Fruit fly (Drosophila melanogaster): ENCODE results near the gene Reph.

Reph gene

DNA sequence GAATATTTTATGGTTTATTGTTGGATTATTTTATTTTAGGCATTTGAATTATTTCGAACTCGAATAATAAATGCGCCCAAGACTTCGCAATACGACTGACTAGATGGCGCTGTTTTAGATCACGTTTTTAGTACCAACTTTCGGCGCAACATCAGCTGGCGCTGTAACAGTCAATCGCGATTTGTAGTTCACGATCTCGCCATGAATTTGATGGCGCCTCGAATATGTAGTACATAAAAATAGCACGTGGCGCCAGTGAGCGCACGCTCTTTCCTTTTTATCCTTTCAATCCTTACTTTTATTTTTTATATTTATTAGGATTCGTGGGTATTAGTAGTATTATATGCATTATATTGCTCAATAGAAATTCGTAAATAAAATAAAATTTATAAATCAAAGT, 17.1 kb upstream of the Reph start (continued):
- peak; percentile 70; the same call in 1 of the 2 replicates for TF ChIP-seq CG42726 (GFP tag; IDR thresholded peaks at IDR 0.05; ENCODE audit: partially characterized antibody)
- peak; percentile 41 for TF ChIP-seq kay (GFP tag; optimal IDR thresholded peaks at IDR 0.05)
- TF ChIP-seq CG11695 (GFP tag; IDR thresholded peaks at IDR 0.05) = peak; percentile 30; the same call in 1 of the 3 replicates
- TF ChIP-seq trh (GFP tag; optimal IDR thresholded peaks at IDR 0.05) = peak; percentile 62
- peak in 1 of 2 experiments; percentile 78 for TF ChIP-seq bsh (GFP tag; optimal IDR thresholded peaks at IDR 0.05)
- peak; percentile 88 for TF ChIP-seq CG2199 (GFP tag; IDR thresholded peaks at IDR 0.05)
- TF ChIP-seq Vsx1 (GFP tag; optimal IDR thresholded peaks at IDR 0.05) = peak; percentile 45
- peak; percentile 73 for TF ChIP-seq shn (GFP tag; optimal IDR thresholded peaks at IDR 0.05)
- peak; percentile 44; the same call in 1 of the 2 replicates for TF ChIP-seq aop (GFP tag; IDR thresholded peaks at IDR 0.05)
- TF ChIP-seq Usf (GFP tag; optimal IDR thresholded peaks at IDR 0.05) = peak; percentile 50
- TF ChIP-seq CG12071 (GFP tag; optimal IDR thresholded peaks at IDR 0.05) = no peak
- TF ChIP-seq gsb (GFP tag; IDR thresholded peaks at IDR 0.05) = 0 out of 2 replicates have a peak, but pooled peaks have one; percentile 48
- no peak for TF ChIP-seq CG1647 (GFP tag; optimal IDR thresholded peaks at IDR 0.05)
- TF ChIP-seq Oli (tag; optimal IDR thresholded peaks at IDR 0.05) = peak; percentile 73
- no peak for TF ChIP-seq Bteb2 (GFP tag; optimal IDR thresholded peaks at IDR 0.05)
- TF ChIP-seq CG8765 (GFP tag; IDR thresholded peaks at IDR 0.05) = peak; percentile 53
- peak; percentile 80 for TF ChIP-seq CG15696 (tag; optimal IDR thresholded peaks at IDR 0.05)
- peak; percentile 69 for TF ChIP-seq CG12391 (tag; optimal IDR thresholded peaks at IDR 0.05)
- peak; percentile 99 for TF ChIP-seq CG11456 (GFP tag; IDR thresholded peaks at IDR 0.05)
- TF ChIP-seq Nf-YB (GFP tag; optimal IDR thresholded peaks at IDR 0.05) = no peak
- no peak for TF ChIP-seq luna (GFP tag; optimal IDR thresholded peaks at IDR 0.05)
- TF ChIP-seq ems (GFP tag; optimal IDR thresholded peaks at IDR 0.05) = no peak
- peak; percentile 19 for TF ChIP-seq CG12299 (tag; optimal IDR thresholded peaks at IDR 0.05)
- peak; percentile 80 for TF ChIP-seq Gug (GFP tag; IDR thresholded peaks at IDR 0.05)
- TF ChIP-seq sqz (GFP tag; optimal IDR thresholded peaks at IDR 0.05) = no peak
- no peak for TF ChIP-seq fru (optimal IDR thresholded peaks at IDR 0.05)
- TF ChIP-seq CG10274 (GFP tag; optimal IDR thresholded peaks at IDR 0.05) = no peak
- peak; percentile 82 for TF ChIP-seq Camta (GFP tag; optimal IDR thresholded peaks at IDR 0.05)
- TF ChIP-seq CG13624 (GFP tag; optimal IDR thresholded peaks at IDR 0.05) = peak; percentile 32
- peak; percentile 33 for TF ChIP-seq Blimp-1 (GFP tag; optimal IDR thresholded peaks at IDR 0.05)
- TF ChIP-seq zf30C (GFP tag; optimal IDR thresholded peaks at IDR 0.05) = no peak
- no peak for TF ChIP-seq inv (GFP tag; IDR thresholded peaks at IDR 0.05; ENCODE audit: partially characterized antibody)
- TF ChIP-seq Deaf1 (tag; optimal IDR thresholded peaks at IDR 0.05) = no peak
- no peak for TF ChIP-seq hb (GFP tag; IDR thresholded peaks at IDR 0.05; ENCODE audit: partially characterized antibody)
- peak; percentile 37 for TF ChIP-seq CG9437 (GFP tag; optimal IDR thresholded peaks at IDR 0.05)
- TF ChIP-seq dysf (GFP tag; IDR thresholded peaks at IDR 0.05) = peak; percentile 89
- peak; percentile 37; the same call in 1 of the 2 replicates for TF ChIP-seq amos (GFP tag; IDR thresholded peaks at IDR 0.05; ENCODE audit: partially characterized antibody)
- peak; percentile 56; the same call in 1 of the 2 replicates for TF ChIP-seq sim (GFP tag; IDR thresholded peaks at IDR 0.05)
- peak; percentile 82 for TF ChIP-seq CG30403 (GFP tag; optimal IDR thresholded peaks at IDR 0.05)
- TF ChIP-seq CG6854 (GFP tag; optimal IDR thresholded peaks at IDR 0.05) = no peak
- peak; percentile 36; the same call in 1 of the 2 replicates for TF ChIP-seq seq (GFP tag; IDR thresholded peaks at IDR 0.05)
- peak; percentile 93 for TF ChIP-seq NFAT (GFP tag; IDR thresholded peaks at IDR 0.05)
- TF ChIP-seq stwl (tag; optimal IDR thresholded peaks at IDR 0.05) = peak; percentile 45
- TF ChIP-seq CG8290 (GFP tag; optimal IDR thresholded peaks at IDR 0.05) = peak; percentile 83
- TF ChIP-seq CG8290 (tag; optimal IDR thresholded peaks at IDR 0.05) = peak; percentile 28 to 82
- TF ChIP-seq wek (GFP tag; optimal IDR thresholded peaks at IDR 0.05) = peak; percentile 8
- TF ChIP-seq Antp (GFP tag; optimal IDR thresholded peaks at IDR 0.05) = peak; percentile 70
- peak; percentile 58 for TF ChIP-seq Xrp1 (GFP tag; IDR thresholded peaks at IDR 0.05)
- TF ChIP-seq psq (GFP tag; optimal IDR thresholded peaks at IDR 0.05) = peak; percentile 25
- no peak for TF ChIP-seq Sry-β (GFP tag; optimal IDR thresholded peaks at IDR 0.05)
- peak; percentile 13 for TF ChIP-seq fd102C (GFP tag; optimal IDR thresholded peaks at IDR 0.05)
